Fruit fly (Drosophila melanogaster) whole organism, prepupa: ENCODE measurements around the gene nkd.

Source experiments
- Blimp-1 ChIP-seq: fragments of 200-800 bp; sonication (Bioruptor generic); optimal IDR thresholded peaks from 3 replicates; lab custom pipeline; 2017; ENCODE audit warnings: missing biosample characterization, missing genetic modification characterization, mild to moderate bottlenecking, moderate library complexity, missing genetic modification reagents
- CG10631 ChIP-seq: fragments of 200-800 bp; sonication (Bioruptor generic); optimal IDR thresholded peaks from 2 replicates; lab custom pipeline; 2016; ENCODE audit warnings: missing biosample characterization, missing genetic modification characterization
- CG1621 ChIP-seq: fragments of 200-800 bp; sonication (Bioruptor generic); optimal IDR thresholded peaks from 3 replicates; lab custom pipeline; 2018; ENCODE audit warnings: missing biosample characterization, mild to moderate bottlenecking, missing genetic modification characterization
- CG16779 ChIP-seq: fragments of 200-800 bp; sonication (Bioruptor generic); optimal IDR thresholded peaks from 3 replicates; lab custom pipeline; 2017; ENCODE audit warnings: missing biosample characterization, mild to moderate bottlenecking, missing genetic modification characterization
- CG3032 ChIP-seq: fragments of 200-800 bp; optimal IDR thresholded peaks from 2 replicates; lab custom pipeline; 2019; ENCODE audit warnings: missing biosample characterization, mild to moderate bottlenecking, missing genetic modification characterization, moderate library complexity
- CG32006 ChIP-seq: fragments of 200-800 bp; sonication (Bioruptor generic); optimal IDR thresholded peaks from 3 replicates; lab custom pipeline; 2017; ENCODE audit warnings: missing biosample characterization, mild to moderate bottlenecking, missing genetic modification characterization
- CG6163 ChIP-seq: fragments of 200-800 bp; sonication (Bioruptor generic); IDR thresholded peaks from 3 replicates; pipeline ENCODE4 v1.3.6; 2022; ENCODE audit warnings: missing biosample characterization, missing genetic modification characterization
- CG6276 ChIP-seq: fragments of 200-800 bp; sonication (Bioruptor generic); optimal IDR thresholded peaks from 2 replicates; lab custom pipeline; 2017; ENCODE audit warnings: missing biosample characterization, mild to moderate bottlenecking, missing genetic modification characterization
- CG6792 ChIP-seq: fragments of 200-800 bp; sonication (Bioruptor generic); optimal IDR thresholded peaks from 3 replicates; lab custom pipeline; 2016; ENCODE audit warnings: missing biosample characterization, missing genetic modification characterization
- CG6808 ChIP-seq: fragments of 200-800 bp; sonication (Bioruptor generic); optimal IDR thresholded peaks from 3 replicates; lab custom pipeline; 2017; ENCODE audit warnings: missing biosample characterization, missing genetic modification characterization, mild to moderate bottlenecking, moderate library complexity, missing genetic modification reagents
- CG6854 ChIP-seq: fragments of 200-800 bp; sonication (Bioruptor generic); optimal IDR thresholded peaks from 2 replicates; lab custom pipeline; 2017; ENCODE audit warnings: missing biosample characterization, mild to moderate bottlenecking, missing genetic modification characterization
- CG7368 ChIP-seq: fragments of 200-800 bp; sonication (Bioruptor generic); optimal IDR thresholded peaks from 3 replicates; lab custom pipeline; 2016; ENCODE audit warnings: missing biosample characterization, missing genetic modification characterization
- Eip75B ChIP-seq: fragments of 200-800 bp; sonication (Bioruptor generic); optimal IDR thresholded peaks from 3 replicates; lab custom pipeline; 2016; ENCODE audit warnings: missing biosample characterization, missing genetic modification characterization
- Eip93F ChIP-seq: fragments of 200-800 bp; sonication (Bioruptor generic); optimal IDR thresholded peaks from 2 replicates; lab custom pipeline; 2016; ENCODE audit warnings: missing biosample characterization, mild to moderate bottlenecking, missing genetic modification characterization
- Ets21C ChIP-seq: fragments of 200-800 bp; sonication (Bioruptor generic); optimal IDR thresholded peaks from 3 replicates; lab custom pipeline; 2016; ENCODE audit warnings: missing biosample characterization, missing genetic modification characterization
- Gug ChIP-seq: fragments of 200-800 bp; sonication (Bioruptor generic); IDR thresholded peaks from 2 replicates; pipeline ENCODE4 v1.3.6; 2022; ENCODE audit warnings: missing biosample characterization, missing genetic modification characterization
- Hr39 ChIP-seq: fragments of 200-800 bp; sonication (Bioruptor generic); optimal IDR thresholded peaks from 2 replicates; lab custom pipeline; 2016; ENCODE audit warnings: missing biosample characterization, missing genetic modification characterization
- Hr4 ChIP-seq: fragments of 200-800 bp; sonication (Bioruptor generic); optimal IDR thresholded peaks from 3 replicates; lab custom pipeline; 2016; ENCODE audit warnings: missing biosample characterization, missing genetic modification characterization
- Lpt ChIP-seq: fragments of 200-800 bp; sonication (Bioruptor generic); optimal IDR thresholded peaks from 3 replicates; lab custom pipeline; 2016; ENCODE audit warnings: missing biosample characterization, missing genetic modification characterization
- Met ChIP-seq: fragments of 200-800 bp; sonication (Bioruptor generic); optimal IDR thresholded peaks from 3 replicates; lab custom pipeline; 2016; ENCODE audit warnings: missing biosample characterization, missing genetic modification characterization
- Smox ChIP-seq: fragments of 200-800 bp; sonication (Bioruptor generic); optimal IDR thresholded peaks from 3 replicates; lab custom pipeline; 2016; ENCODE audit warnings: missing biosample characterization, missing genetic modification characterization
- Sox102F ChIP-seq: fragments of 200-800 bp; sonication (Bioruptor generic); optimal IDR thresholded peaks from 2 replicates; lab custom pipeline; 2016; ENCODE audit warnings: missing biosample characterization, mild to moderate bottlenecking, missing genetic modification characterization
- Sox14 ChIP-seq: fragments of 200-800 bp; sonication (Bioruptor generic); optimal IDR thresholded peaks from 3 replicates; lab custom pipeline; 2016; ENCODE audit warnings: missing biosample characterization, missing genetic modification characterization
- cyc ChIP-seq: fragments of 200-800 bp; sonication (Bioruptor generic); optimal IDR thresholded peaks from 3 replicates; lab custom pipeline; 2016; ENCODE audit warnings: missing biosample characterization, missing genetic modification characterization
- dac ChIP-seq: fragments of 200-800 bp; sonication (Bioruptor generic); optimal IDR thresholded peaks from 2 replicates; lab custom pipeline; 2017; ENCODE audit warnings: missing biosample characterization, mild to moderate bottlenecking, missing genetic modification characterization
- dsx ChIP-seq: fragments of 200-800 bp; optimal IDR thresholded peaks from 3 replicates; lab custom pipeline; 2019; ENCODE audit warnings: missing biosample characterization, mild to moderate bottlenecking, missing genetic modification characterization, moderate library complexity; ENCODE audit not compliant: poor library complexity, severe bottlenecking
- eg ChIP-seq: fragments of 200-800 bp; sonication (Bioruptor generic); IDR thresholded peaks from 3 replicates; pipeline ENCODE4 v1.3.6; 2022; ENCODE audit warnings: missing biosample characterization, missing genetic modification characterization
- esn ChIP-seq: fragments of 200-800 bp; sonication (Bioruptor generic); optimal IDR thresholded peaks from 2 replicates; lab custom pipeline; 2016; ENCODE audit warnings: missing biosample characterization, mild to moderate bottlenecking, missing genetic modification characterization, moderate library complexity
- fd59A ChIP-seq: fragments of 200-800 bp; sonication (Bioruptor generic); optimal IDR thresholded peaks from 2 replicates; lab custom pipeline; 2017; ENCODE audit warnings: missing biosample characterization, mild to moderate bottlenecking, missing genetic modification characterization, missing genetic modification reagents
- fd85E ChIP-seq: fragments of 200-800 bp; sonication (Bioruptor generic); optimal IDR thresholded peaks from 3 replicates; lab custom pipeline; 2016; ENCODE audit warnings: missing biosample characterization, missing genetic modification characterization
- fkh ChIP-seq: fragments of 200-800 bp; sonication (Bioruptor generic); optimal IDR thresholded peaks from 3 replicates; lab custom pipeline; 2017; ENCODE audit warnings: missing biosample characterization, mild to moderate bottlenecking, missing genetic modification characterization, moderate library complexity
- net ChIP-seq: fragments of 200-800 bp; sonication (Bioruptor generic); optimal IDR thresholded peaks from 3 replicates; lab custom pipeline; 2016; ENCODE audit warnings: missing biosample characterization, missing genetic modification characterization
- pdm3 ChIP-seq: fragments of 200-800 bp; sonication (Bioruptor generic); optimal IDR thresholded peaks from 3 replicates; lab custom pipeline; 2016; ENCODE audit warnings: missing biosample characterization, missing genetic modification characterization
- salr ChIP-seq, 2 experiments: fragments of 200-800 bp; sonication (Bioruptor generic); optimal IDR thresholded peaks; 3 replicates each; lab custom pipeline; 2016 to 2018; ENCODE audit warnings: missing biosample characterization in 2 of 2, missing genetic modification characterization in 2 of 2, mild to moderate bottlenecking in 1 of 2
- ss ChIP-seq, 2 experiments: fragments of 200-800 bp; sonication (Bioruptor generic); optimal IDR thresholded peaks; 2 replicates in 1 of 2; 3 replicates in 1 of 2; lab custom pipeline; 2017 to 2018; ENCODE audit warnings: mild to moderate bottlenecking in 2 of 2, missing biosample characterization in 2 of 2, missing genetic modification characterization in 2 of 2, moderate library complexity in 1 of 2
- svp ChIP-seq: fragments of 200-800 bp; sonication (Bioruptor generic); peaks from one replicate; lab custom pipeline; 2016; ENCODE audit warnings: missing biosample characterization, missing genetic modification characterization
- topi ChIP-seq: fragments of 200-800 bp; sonication (Bioruptor generic); optimal IDR thresholded peaks from 3 replicates; lab custom pipeline; 2016; ENCODE audit warnings: missing biosample characterization, missing genetic modification characterization
- vri ChIP-seq: fragments of 200-800 bp; sonication (Bioruptor generic); optimal IDR thresholded peaks from 3 replicates; lab custom pipeline; 2016; ENCODE audit warnings: missing biosample characterization, mild to moderate bottlenecking, missing genetic modification characterization

The nkd gene

DNA sequence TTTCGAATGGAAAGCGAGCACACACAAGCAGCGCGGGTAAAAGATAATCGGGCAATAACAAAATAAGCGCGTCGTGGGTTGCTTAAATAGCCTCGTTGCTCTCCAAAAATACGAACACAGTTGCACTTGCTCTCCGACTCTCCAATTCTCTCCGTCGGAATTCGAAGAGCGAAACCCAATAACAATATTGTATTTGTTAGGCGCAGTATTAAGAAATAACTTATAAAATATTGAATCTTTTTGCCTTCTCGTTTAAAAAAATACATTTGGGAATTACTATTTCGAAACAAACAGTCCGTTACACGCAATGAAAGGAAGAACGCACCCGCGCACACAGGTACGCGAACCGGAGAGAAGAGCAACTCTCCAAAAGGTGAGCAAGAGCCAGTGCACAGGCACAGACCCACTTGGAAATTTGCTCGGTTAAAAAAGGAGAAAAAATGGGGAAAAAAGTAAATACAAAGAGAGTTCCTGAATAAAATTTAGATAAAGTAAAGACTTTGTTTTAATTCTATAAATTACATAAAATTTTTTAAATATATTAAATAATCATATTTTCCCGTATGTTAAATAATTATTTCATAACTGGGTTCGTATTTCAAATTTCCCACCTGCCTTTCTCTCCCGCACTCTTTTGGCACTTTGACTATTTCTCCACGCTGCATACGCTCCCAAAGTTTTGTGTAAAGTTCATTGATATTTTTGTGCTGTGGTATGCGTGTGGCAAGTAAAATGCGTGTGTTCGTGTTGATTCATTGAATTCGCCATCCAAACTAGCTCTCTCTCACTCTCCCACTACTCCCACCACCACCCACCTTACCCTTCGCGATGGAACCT is 41.3 kb upstream of the nkd start, which contains the start of gene Mkp3 (continued):
- TF ChIP-seq CG6854: peak; percentile 74
- TF ChIP-seq CG6163: peak; percentile 93
- peak; percentile 79 for TF ChIP-seq esn (GFP tag; lab: Kevin White, UChicago)
- TF ChIP-seq CG3032: peak; percentile 91
- peak; percentile 58 for TF ChIP-seq topi
- peak; percentile 73 for TF ChIP-seq vri
- peak; percentile 71 for TF ChIP-seq dac (GFP tag; lab: Kevin White, UChicago)
- peak; percentile 59 for TF ChIP-seq Smox (GFP tag; lab: Kevin White, UChicago)
- peak; percentile 64 for TF ChIP-seq CG7368 (GFP tag; lab: Kevin White, UChicago)
- TF ChIP-seq Hr39 (GFP tag; lab: Kevin White, UChicago): peak; percentile 51
- TF ChIP-seq CG1621 (tag; lab: Kevin White, UChicago): peak; percentile 75
- TF ChIP-seq svp (GFP tag; lab: Kevin White, UChicago): peak; percentile 83
- TF ChIP-seq Gug (GFP tag; lab: Robert Waterston, UW): peak; percentile 91
- TF ChIP-seq CG6792 (GFP tag; lab: Kevin White, UChicago): peak; percentile 80
- peak; percentile 93 for TF ChIP-seq CG32006
- peak; percentile 87 for TF ChIP-seq CG10631
- TF ChIP-seq net (GFP tag; lab: Kevin White, UChicago): peak; percentile 85
- TF ChIP-seq Eip93F (GFP tag; lab: Kevin White, UChicago): peak; percentile 81
- peak; percentile 88 for TF ChIP-seq CG16779
- TF ChIP-seq Sox14 (GFP tag; lab: Kevin White, UChicago): peak; percentile 51
- peak; percentile 69 for TF ChIP-seq Hr4 (GFP tag; lab: Kevin White, UChicago)
- TF ChIP-seq Lpt (GFP tag; lab: Kevin White, UChicago): peak; percentile 86
- peak; percentile 14 for TF ChIP-seq Ets21C (GFP tag; lab: Kevin White, UChicago)
- peak; percentile 65 for TF ChIP-seq Blimp-1
- peak; percentile 75 for TF ChIP-seq pdm3 (GFP tag; lab: Kevin White, UChicago)
- peak; percentile 30 for TF ChIP-seq fd85E (GFP tag; lab: Kevin White, UChicago)
- TF ChIP-seq dsx (GFP tag; lab: Kevin White, UChicago): peak; percentile 83
- peak; percentile 95 for TF ChIP-seq eg (GFP tag; lab: Robert Waterston, UW)
- TF ChIP-seq Eip75B: peak; percentile 63

DNA sequence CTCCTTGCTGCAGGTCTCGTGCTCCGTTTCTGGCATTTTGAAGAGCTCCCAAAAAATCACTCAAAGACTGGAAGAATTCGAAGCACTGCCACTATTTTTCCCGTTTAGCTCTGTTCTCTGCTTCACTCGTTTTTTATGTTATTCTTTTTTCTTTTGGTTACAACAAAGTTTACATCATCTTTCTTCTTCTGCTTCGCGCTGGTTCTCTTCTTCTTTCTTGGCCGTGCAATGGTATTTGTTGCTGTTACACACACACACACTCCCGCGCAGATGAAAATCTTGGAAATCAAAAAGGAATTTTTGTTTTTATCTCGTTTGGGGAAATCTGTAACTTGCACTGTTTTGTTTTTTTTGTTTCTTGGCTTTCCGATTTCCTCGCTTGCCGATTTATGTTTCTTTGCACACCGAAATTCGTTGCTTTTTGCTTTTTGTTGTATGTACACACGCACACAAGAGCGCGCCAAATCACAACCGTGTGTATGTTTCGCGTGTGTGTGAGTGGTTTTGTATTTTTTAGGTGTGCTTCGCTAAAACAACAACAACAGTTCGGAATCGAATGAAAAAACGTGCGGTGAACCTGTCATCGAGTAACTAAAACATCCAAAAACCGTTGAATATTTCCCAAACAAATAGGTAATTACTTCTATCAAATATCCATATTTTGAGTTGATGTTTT is 40.6 kb upstream of the nkd start:
- no peak for TF ChIP-seq fd59A (GFP tag; lab: Kevin White, UChicago)
- 0 out of 3 replicates have a peak, but pooled peaks have one; percentile 11 for TF ChIP-seq eg (GFP tag; lab: Robert Waterston, UW)
- no peak for TF ChIP-seq Eip93F (GFP tag; lab: Kevin White, UChicago)
- peak; percentile 25 for TF ChIP-seq CG6276 (GFP tag; lab: Kevin White, UChicago)
- TF ChIP-seq fd85E (GFP tag; lab: Kevin White, UChicago): no peak
- TF ChIP-seq ss (GFP tag; optimal IDR thresholded peaks at IDR 0.05; lab: Kevin White, UChicago): no peak
- TF ChIP-seq CG6808 (GFP tag; lab: Kevin White, UChicago): peak; percentile 52
- TF ChIP-seq Sox14 (GFP tag; lab: Kevin White, UChicago): no peak
- TF ChIP-seq dsx (GFP tag; lab: Kevin White, UChicago): peak; percentile 68
- peak; percentile 65 for TF ChIP-seq fkh

DNA sequence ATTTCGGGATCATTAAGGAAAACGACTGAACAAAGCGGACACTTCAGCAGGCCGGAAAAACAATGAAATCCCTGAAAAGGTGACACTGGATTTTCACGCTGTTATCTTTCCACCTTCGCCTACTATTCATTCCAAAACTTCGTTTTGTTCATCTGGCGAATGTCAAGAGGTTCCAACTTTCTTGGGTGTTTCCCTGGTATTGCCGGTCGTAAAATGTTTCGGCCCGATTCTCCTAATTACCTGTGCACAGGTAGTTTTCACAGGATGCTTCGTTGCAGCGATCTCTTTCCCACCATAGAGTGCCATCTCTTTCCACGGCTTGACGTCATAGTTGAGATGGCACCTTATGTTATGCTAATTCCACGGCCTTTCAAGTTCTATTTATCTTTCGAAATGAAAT is 37.9 kb upstream of the nkd start:
- TF ChIP-seq Met (GFP tag; lab: Kevin White, UChicago): no peak
- TF ChIP-seq Gug (GFP tag; lab: Robert Waterston, UW): no peak
- TF ChIP-seq salr (GFP tag; optimal IDR thresholded peaks at IDR 0.05; lab: Kevin White, UChicago): no peak
- no peak for TF ChIP-seq Eip93F (GFP tag; lab: Kevin White, UChicago)
- no peak for TF ChIP-seq Sox102F (GFP tag; lab: Kevin White, UChicago)
- TF ChIP-seq CG3032: no peak
- no peak for TF ChIP-seq Ets21C (GFP tag; lab: Kevin White, UChicago)
- TF ChIP-seq pdm3 (GFP tag; lab: Kevin White, UChicago): no peak
- no peak for TF ChIP-seq cyc (GFP tag; lab: Kevin White, UChicago)
- no peak for TF ChIP-seq CG1621 (tag; lab: Kevin White, UChicago)
- TF ChIP-seq net (GFP tag; lab: Kevin White, UChicago): no peak
